Worm (Caenorhabditis elegans) whole organism, early embryonic: Measurements from ENCODE around the gene T28H10.2.

Experiments
- B0310.2 ChIP-seq: sonication (generic microtip); optimal IDR thresholded peaks from 2 replicates; lab custom pipeline; 2016; ENCODE audit warnings: mild to moderate bottlenecking, missing genetic modification characterization, missing compliant biosample characterization
- F13C5.2 ChIP-seq: sonication (generic microtip); optimal IDR thresholded peaks from 2 replicates; lab custom pipeline; 2017; ENCODE audit warnings: mild to moderate bottlenecking, missing genetic modification characterization, inconsistent platforms, missing compliant biosample characterization
- aly-1 ChIP-seq: sonication (generic microtip); optimal IDR thresholded peaks from 2 replicates; lab custom pipeline; 2016; ENCODE audit warnings: missing genetic modification characterization, missing compliant biosample characterization
- ama-1 ChIP-seq: fragments of 150-350 bp; optimal IDR thresholded peaks from 2 replicates; lab custom pipeline; 2014
- ceh-36 ChIP-seq: sonication (generic microtip); optimal IDR thresholded peaks from 2 replicates; lab custom pipeline; 2016; ENCODE audit warnings: missing genetic modification characterization, inconsistent platforms, missing compliant biosample characterization
- ets-7 ChIP-seq: sonication (generic microtip); optimal IDR thresholded peaks from 2 replicates; lab custom pipeline; 2016; ENCODE audit warnings: missing genotype, missing genetic modification characterization, missing compliant biosample characterization
- flt-1 ChIP-seq: fragments of 200-800 bp; sonication (Bioruptor generic); IDR thresholded peaks from 2 replicates; pipeline ENCODE4 v1.3.6; 2022; ENCODE audit warnings: missing genetic modification characterization, missing compliant biosample characterization
- hmbx-1 ChIP-seq: sonication (generic microtip); optimal IDR thresholded peaks from 2 replicates; lab custom pipeline; 2016; ENCODE audit warnings: mild to moderate bottlenecking, missing genetic modification characterization, missing compliant biosample characterization
- hmg-4 ChIP-seq: fragments of 200-800 bp; sonication (Bioruptor generic); optimal IDR thresholded peaks from 2 replicates; lab custom pipeline; 2018; ENCODE audit warnings: mild to moderate bottlenecking, missing genetic modification characterization, missing compliant biosample characterization
- sea-1 ChIP-seq: fragments of 200-800 bp; sonication (Bioruptor generic); conservative IDR thresholded peaks from 2 replicates; pipeline ENCODE4 v1.3.6; 2022; ENCODE audit warnings: missing genetic modification characterization, missing compliant biosample characterization
- tbx-11 ChIP-seq: fragments of 200-800 bp; sonication (Bioruptor generic); IDR thresholded peaks from 2 replicates; pipeline ENCODE4 v1.3.6; 2022; ENCODE audit warnings: missing genetic modification characterization, missing compliant biosample characterization
- tbx-37 ChIP-seq: fragments of 200-800 bp; sonication (Bioruptor generic); conservative IDR thresholded peaks from 2 replicates; pipeline ENCODE4 v1.3.6; 2022; ENCODE audit warnings: missing genetic modification reagents, missing genetic modification characterization, missing compliant biosample characterization
- tra-4 ChIP-seq: sonication (generic microtip); optimal IDR thresholded peaks from 2 replicates; lab custom pipeline; 2017; ENCODE audit warnings: missing genetic modification characterization, missing compliant biosample characterization

DNA sequence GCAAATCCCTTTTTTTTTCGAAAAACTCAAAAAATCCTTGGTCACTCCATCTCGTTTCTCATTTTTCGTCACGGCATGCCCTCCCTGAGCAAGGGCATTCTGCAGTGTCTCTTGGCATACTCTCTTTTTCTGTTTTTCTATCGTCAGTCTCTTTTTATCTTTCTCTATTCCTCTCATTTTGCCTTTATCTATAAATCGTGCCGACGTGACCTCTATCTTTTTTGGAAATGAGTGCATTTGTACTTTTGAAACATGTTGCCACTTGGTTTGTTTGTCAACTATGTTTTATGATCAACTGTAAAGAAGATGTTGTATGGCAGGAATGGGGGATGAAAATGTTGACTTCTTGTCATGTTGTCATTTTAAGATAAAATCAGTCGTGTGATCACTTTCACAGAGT is 16.2 kb upstream of the T28H10.2 start:
- TF ChIP-seq ama-1 (lab: Kevin White, UChicago) (no peak), flt-1 (GFP tag; lab: Robert Waterston, UW) (no peak), B0310.2 (tag; lab: Kevin White, UChicago) (no peak), hmbx-1 (no peak), sea-1 (GFP tag; lab: Robert Waterston, UW) (no peak), ets-7 (tag; lab: Kevin White, UChicago) (no peak), aly-1 (tag; lab: Kevin White, UChicago) (no peak), tbx-37 (GFP tag; lab: Robert Waterston, UW) (no peak), ceh-36 (tag; lab: Kevin White, UChicago) (no peak), F13C5.2 (tag; lab: Kevin White, UChicago) (no peak), hmg-4 (no peak), tra-4 (tag; lab: Kevin White, UChicago) (no peak), tbx-11 (no peak)
